Fruit fly (Drosophila melanogaster) whole organism, embryonic: Measurements from ENCODE around the gene CG4291.

Experiments
- B-H1 ChIP-seq: fragments of 200-800 bp; sonication (Bioruptor generic); IDR thresholded peaks from 3 replicates; pipeline ENCODE4 v1.3.6; 2022; ENCODE audit warnings: missing biosample characterization, missing genetic modification characterization
- CG10321 ChIP-seq: fragments of 200-800 bp; sonication (Bioruptor generic); IDR thresholded peaks from 2 replicates; pipeline ENCODE4 v1.3.6; 2022; ENCODE audit warnings: missing biosample characterization, missing genetic modification characterization
- CG10543 ChIP-seq: fragments of 200-800 bp; sonication (Bioruptor generic); optimal IDR thresholded peaks from 3 replicates; lab custom pipeline; 2017; ENCODE audit warnings: missing biosample characterization, mild to moderate bottlenecking, missing genetic modification characterization, moderate library complexity
- CG10654 ChIP-seq: fragments of 200-800 bp; sonication (Bioruptor generic); optimal IDR thresholded peaks from 2 replicates; lab custom pipeline; 2016; ENCODE audit warnings: missing biosample characterization, missing genetic modification characterization
- CG10979 ChIP-seq: fragments of 200-800 bp; sonication (Bioruptor generic); optimal IDR thresholded peaks from 2 replicates; lab custom pipeline; 2018; ENCODE audit warnings: missing biosample characterization, mild to moderate bottlenecking, missing genetic modification characterization, moderate library complexity
- CG12391 ChIP-seq: fragments of 200-800 bp; sonication (Bioruptor generic); optimal IDR thresholded peaks from 3 replicates; lab custom pipeline; 2018; ENCODE audit warnings: missing biosample characterization, mild to moderate bottlenecking, missing genetic modification characterization, moderate library complexity
- CG13287 ChIP-seq: fragments of 200-800 bp; sonication (Bioruptor generic); IDR thresholded peaks from 2 replicates; pipeline ENCODE4 v1.3.6; 2022; ENCODE audit warnings: missing biosample characterization, missing genetic modification characterization; ENCODE audit not compliant: partially characterized antibody
- CG14667 ChIP-seq: fragments of 200-800 bp; sonication (Bioruptor generic); IDR thresholded peaks from 2 replicates; pipeline ENCODE4 v1.3.6; 2022; ENCODE audit warnings: missing biosample characterization, missing genetic modification characterization
- CG14860 ChIP-seq: fragments of 200-800 bp; sonication (Bioruptor generic); IDR thresholded peaks from 3 replicates; pipeline ENCODE4 v1.3.6; 2022; ENCODE audit warnings: missing biosample characterization, missing genetic modification characterization; ENCODE audit not compliant: partially characterized antibody
- CG14965 ChIP-seq: fragments of 200-800 bp; sonication (Bioruptor generic); optimal IDR thresholded peaks from 2 replicates; lab custom pipeline; 2016; ENCODE audit warnings: missing biosample characterization, missing genetic modification characterization, borderline replicate concordance
- CG18011 ChIP-seq: fragments of 200-800 bp; sonication (Bioruptor generic); optimal IDR thresholded peaks from 2 replicates; lab custom pipeline; 2017; ENCODE audit warnings: missing biosample characterization, missing genetic modification characterization, mild to moderate bottlenecking, moderate library complexity, missing genotype
- CG2120 ChIP-seq: fragments of 200-800 bp; sonication (Bioruptor generic); optimal IDR thresholded peaks from 3 replicates; lab custom pipeline; 2016; ENCODE audit warnings: missing biosample characterization, missing genetic modification characterization
- CG43689 ChIP-seq: fragments of 200-800 bp; sonication (Bioruptor generic); IDR thresholded peaks from 2 replicates; pipeline ENCODE4 v1.3.6; 2022; ENCODE audit warnings: missing biosample characterization, missing genetic modification characterization
- CG4617 ChIP-seq: fragments of 200-800 bp; sonication (Bioruptor generic); optimal IDR thresholded peaks from 3 replicates; lab custom pipeline; 2016; ENCODE audit warnings: missing biosample characterization, missing genetic modification characterization, borderline replicate concordance
- CG4820 ChIP-seq: fragments of 200-800 bp; sonication (Bioruptor generic); optimal IDR thresholded peaks from 3 replicates; lab custom pipeline; 2016; ENCODE audit warnings: missing biosample characterization, missing genetic modification characterization
- CG6813 ChIP-seq: fragments of 200-800 bp; sonication (Bioruptor generic); optimal IDR thresholded peaks from 2 replicates; lab custom pipeline; 2017; ENCODE audit warnings: missing biosample characterization, missing genetic modification characterization, mild to moderate bottlenecking, moderate library complexity, missing genetic modification reagents
- CG7357 ChIP-seq: fragments of 200-800 bp; sonication (Bioruptor generic); IDR thresholded peaks from 3 replicates; pipeline ENCODE4 v1.3.6; 2022; ENCODE audit warnings: missing biosample characterization, missing genetic modification characterization
- CG8290 ChIP-seq, 3 experiments: fragments of 200-800 bp; sonication (Bioruptor generic); optimal IDR thresholded peaks; 2 replicates each; lab custom pipeline; 2016 to 2019; ENCODE audit warnings: missing biosample characterization in 3 of 3, missing genetic modification characterization in 3 of 3, mild to moderate bottlenecking in 2 of 3, moderate library complexity in 1 of 3
- CG8388 ChIP-seq: fragments of 200-800 bp; sonication (Bioruptor generic); optimal IDR thresholded peaks from 2 replicates; lab custom pipeline; 2019; ENCODE audit warnings: missing biosample characterization, mild to moderate bottlenecking, missing genetic modification characterization, moderate library complexity
- Deaf1 ChIP-seq: fragments of 200-800 bp; optimal IDR thresholded peaks from 3 replicates; lab custom pipeline; 2019; ENCODE audit warnings: missing biosample characterization, mild to moderate bottlenecking, missing genetic modification characterization, moderate library complexity
- Dek ChIP-seq: fragments of 200-800 bp; sonication (Bioruptor generic); optimal IDR thresholded peaks from 3 replicates; lab custom pipeline; 2019; ENCODE audit warnings: missing biosample characterization, mild to moderate bottlenecking, missing genetic modification characterization, moderate library complexity
- Doc3 ChIP-seq: fragments of 200-800 bp; sonication (Bioruptor generic); IDR thresholded peaks from 3 replicates; pipeline ENCODE4 v1.3.6; 2022; ENCODE audit warnings: missing biosample characterization, missing genetic modification characterization; ENCODE audit not compliant: partially characterized antibody
- ERR ChIP-seq: fragments of 200-800 bp; sonication (Bioruptor generic); optimal IDR thresholded peaks from 2 replicates; lab custom pipeline; 2016; ENCODE audit warnings: missing biosample characterization, missing genetic modification characterization
- H2.0 ChIP-seq: fragments of 200-800 bp; sonication (Bioruptor generic); IDR thresholded peaks from 2 replicates; pipeline ENCODE4 v1.3.6; 2022; ENCODE audit warnings: missing biosample characterization, missing genetic modification characterization
- HLHmδ ChIP-seq: fragments of 200-800 bp; sonication (Bioruptor generic); optimal IDR thresholded peaks from 2 replicates; lab custom pipeline; 2018; ENCODE audit warnings: missing biosample characterization, mild to moderate bottlenecking, missing genetic modification characterization, moderate library complexity
- MESR4 ChIP-seq: fragments of 200-800 bp; sonication (Bioruptor generic); optimal IDR thresholded peaks from 2 replicates; lab custom pipeline; 2018; ENCODE audit warnings: missing biosample characterization, mild to moderate bottlenecking, missing genetic modification characterization, moderate library complexity
- Mad ChIP-seq: fragments of 200-800 bp; sonication (Bioruptor generic); optimal IDR thresholded peaks from 2 replicates; lab custom pipeline; 2016; ENCODE audit warnings: missing biosample characterization, missing genetic modification characterization
- Ssrp ChIP-seq: fragments of 200-800 bp; sonication (Bioruptor generic); optimal IDR thresholded peaks from 2 replicates; lab custom pipeline; 2018; ENCODE audit warnings: missing biosample characterization, mild to moderate bottlenecking, missing genetic modification characterization, moderate library complexity
- Xbp1 ChIP-seq: fragments of 200-800 bp; sonication (Bioruptor generic); optimal IDR thresholded peaks from 3 replicates; lab custom pipeline; 2016; ENCODE audit warnings: missing biosample characterization, mild to moderate bottlenecking, missing genetic modification characterization
- ac ChIP-seq: fragments of 200-800 bp; sonication (Bioruptor generic); optimal IDR thresholded peaks from 3 replicates; lab custom pipeline; 2017; ENCODE audit warnings: missing biosample characterization, mild to moderate bottlenecking, missing genetic modification characterization
- corto ChIP-seq: fragments of 200-800 bp; sonication (Bioruptor generic); optimal IDR thresholded peaks from 2 replicates; lab custom pipeline; 2016; ENCODE audit warnings: missing biosample characterization, mild to moderate bottlenecking, missing genetic modification characterization, moderate library complexity
- dmrt11E ChIP-seq: fragments of 200-800 bp; sonication (Bioruptor generic); optimal IDR thresholded peaks from 3 replicates; lab custom pipeline; 2018; ENCODE audit warnings: missing biosample characterization, mild to moderate bottlenecking, missing genetic modification characterization, moderate library complexity
- fd96Cb ChIP-seq: fragments of 200-800 bp; sonication (Bioruptor generic); optimal IDR thresholded peaks from 2 replicates; lab custom pipeline; 2018; ENCODE audit warnings: missing biosample characterization, mild to moderate bottlenecking, missing genetic modification characterization, moderate library complexity
- gce ChIP-seq: fragments of 200-800 bp; sonication (Bioruptor generic); IDR thresholded peaks from 3 replicates; pipeline ENCODE4 v1.3.6; 2022; ENCODE audit warnings: missing biosample characterization, missing genetic modification characterization
- gsb ChIP-seq: fragments of 200-800 bp; sonication (Bioruptor generic); IDR thresholded peaks from 2 replicates; pipeline ENCODE4 v1.3.6; 2022; ENCODE audit warnings: missing biosample characterization, missing genetic modification characterization
- hb ChIP-seq: fragments of 200-800 bp; sonication (Bioruptor generic); IDR thresholded peaks from 3 replicates; pipeline ENCODE4 v1.3.6; 2022; ENCODE audit warnings: missing biosample characterization, missing genetic modification characterization; ENCODE audit not compliant: partially characterized antibody
- mam ChIP-seq: fragments of 200-800 bp; sonication (Bioruptor generic); optimal IDR thresholded peaks from 3 replicates; lab custom pipeline; 2016; ENCODE audit warnings: missing biosample characterization, missing genetic modification characterization
- org-1 ChIP-seq: fragments of 200-800 bp; sonication (Bioruptor generic); optimal IDR thresholded peaks from 2 replicates; lab custom pipeline; 2017; ENCODE audit warnings: missing biosample characterization, missing genetic modification characterization
- p53 ChIP-seq: fragments of 200-800 bp; sonication (Bioruptor generic); optimal IDR thresholded peaks from 2 replicates; lab custom pipeline; 2016; ENCODE audit warnings: missing biosample characterization, missing genetic modification characterization
- pb ChIP-seq: fragments of 200-800 bp; sonication (Bioruptor generic); optimal IDR thresholded peaks from 3 replicates; lab custom pipeline; 2016; ENCODE audit warnings: missing biosample characterization, missing genetic modification characterization
- prd ChIP-seq, 3 experiments: fragments of >200 bp in 2 of 3; fragments of 200-800 bp in 1 of 3; sonication (Bioruptor generic) in 1 of 3; optimal IDR thresholded peaks in 2 of 3; IDR thresholded peaks in 1 of 3; 2 replicates in 2 of 3; 3 replicates in 1 of 3; pipeline versions ENCODE4 v1.3.6 to Lab custom; 2017 to 2022; ENCODE audit warnings: missing biosample characterization in 1 of 3, missing genetic modification characterization in 1 of 3
- pzg ChIP-seq: fragments of 200-800 bp; sonication (Bioruptor generic); optimal IDR thresholded peaks from 3 replicates; lab custom pipeline; 2018; ENCODE audit warnings: missing biosample characterization, mild to moderate bottlenecking, missing genetic modification characterization, moderate library complexity
- ro ChIP-seq: fragments of 200-800 bp; sonication (Bioruptor generic); IDR thresholded peaks from 2 replicates; pipeline ENCODE4 v1.3.6; 2022; ENCODE audit warnings: missing biosample characterization, missing genetic modification characterization
- sob ChIP-seq: fragments of 200-800 bp; sonication (Bioruptor generic); IDR thresholded peaks from 2 replicates; pipeline ENCODE4 v1.3.6; 2022; ENCODE audit warnings: missing biosample characterization, missing genetic modification characterization
- sr ChIP-seq: fragments of 200-800 bp; sonication (Bioruptor generic); IDR thresholded peaks from 3 replicates; pipeline ENCODE4 v1.3.6; 2022; ENCODE audit warnings: missing biosample characterization, missing genetic modification characterization
- trh ChIP-seq: fragments of 200-800 bp; sonication (Bioruptor generic); optimal IDR thresholded peaks from 2 replicates; lab custom pipeline; 2016; ENCODE audit warnings: missing biosample characterization, missing genetic modification characterization
- wor ChIP-seq: fragments of 200-800 bp; sonication (Bioruptor generic); IDR thresholded peaks from 2 replicates; pipeline ENCODE4 v1.3.6; 2022; ENCODE audit warnings: missing biosample characterization, missing genetic modification characterization
- zen ChIP-seq: fragments of 200-800 bp; sonication (Bioruptor generic); optimal IDR thresholded peaks from 3 replicates; lab custom pipeline; 2018; ENCODE audit warnings: missing biosample characterization, mild to moderate bottlenecking, missing genetic modification characterization, moderate library complexity

The CG4291 gene

DNA sequence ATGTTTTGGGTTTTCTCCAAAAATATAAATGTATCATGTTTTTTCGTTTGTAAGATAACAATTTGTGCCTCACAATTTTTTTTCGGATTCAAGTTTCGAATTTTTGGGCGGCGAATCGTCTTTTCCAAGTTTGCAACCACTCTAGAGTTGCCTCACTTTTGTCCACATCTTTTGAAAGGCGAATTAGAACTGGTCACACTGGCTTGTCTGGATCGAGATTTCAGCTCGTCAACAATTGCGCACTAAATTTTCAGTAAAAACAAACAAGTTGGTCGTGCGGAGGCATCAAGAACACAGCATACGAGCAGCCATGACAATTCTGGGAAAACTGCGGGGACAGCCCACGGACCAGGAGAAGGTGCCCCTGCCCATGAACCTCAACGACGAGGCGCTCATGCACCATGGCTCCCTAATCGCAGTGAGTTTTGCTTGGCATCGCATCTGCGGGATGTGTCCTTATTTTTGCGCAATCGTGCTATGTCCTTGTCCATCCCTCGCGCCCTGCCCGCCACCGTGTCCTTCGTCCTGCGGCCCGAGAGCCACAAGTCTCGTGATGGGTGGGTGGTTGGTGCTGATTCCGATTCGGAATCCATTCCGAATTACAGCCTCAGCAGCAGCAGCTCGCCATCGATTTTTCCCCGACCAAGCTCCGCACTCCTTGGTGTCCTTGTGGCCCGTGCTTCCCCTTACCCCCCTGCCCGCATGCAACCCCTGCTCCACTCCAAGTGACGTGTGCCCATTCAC lies 31.1 kb downstream of the CG4291 start, which contains the start of gene CG3662 (continued):
- TF ChIP-seq pzg (GFP tag; lab: Kevin White, UChicago) (peak; percentile 95), trh (no peak), p53 (GFP tag; lab: Kevin White, UChicago) (peak; percentile 11), Xbp1 (no peak), CG7357 (GFP tag; lab: Robert Waterston, UW) (no peak), MESR4 (GFP tag; lab: Kevin White, UChicago) (peak; percentile 97), CG8388 (GFP tag; lab: Kevin White, UChicago) (no peak), CG18011 (GFP tag; lab: Kevin White, UChicago) (no peak), Deaf1 (tag; lab: Kevin White, UChicago) (peak; percentile 85), ac (no peak), ERR (GFP tag; lab: Kevin White, UChicago) (no peak), CG10979 (tag; lab: Kevin White, UChicago) (no peak), sr (GFP tag; lab: Robert Waterston, UW) (no peak), mam (GFP tag; lab: Kevin White, UChicago) (no peak), corto (GFP tag; lab: Kevin White, UChicago) (no peak), gce (GFP tag; lab: Robert Waterston, UW) (no peak), gsb (GFP tag; lab: Robert Waterston, UW) (no peak), CG10543 (GFP tag; lab: Kevin White, UChicago) (no peak), sob (GFP tag; lab: Robert Waterston, UW) (no peak), Dek (peak; percentile 34), CG10654 (no peak), CG14860 (GFP tag; lab: Robert Waterston, UW) (no peak), CG14965 (GFP tag; lab: Kevin White, UChicago) (no peak), Ssrp (tag; lab: Kevin White, UChicago) (no peak), CG4617 (GFP tag; lab: Kevin White, UChicago) (peak; percentile 87), hb (no peak), Mad (GFP tag; lab: Kevin White, UChicago) (no peak), fd96Cb (tag; lab: Kevin White, UChicago) (no peak), zen (no peak), CG4820 (no peak), CG10321 (GFP tag; lab: Robert Waterston, UW) (no peak), CG2120 (GFP tag; lab: Kevin White, UChicago) (peak; percentile 31), CG13287 (GFP tag; lab: Robert Waterston, UW) (peak; percentile 46), ro (no peak), CG8290 (GFP tag; optimal IDR thresholded peaks at IDR 0.05; lab: Kevin White, UChicago) (no peak), CG8290 (tag; optimal IDR thresholded peaks at IDR 0.05; lab: Kevin White, UChicago) (no peak), CG43689 (GFP tag; lab: Robert Waterston, UW) (no peak), CG14667 (GFP tag; lab: Robert Waterston, UW) (no peak), prd (optimal IDR thresholded peaks at IDR 0.05; lab: Kevin White, UChicago) (no peak), prd (GFP tag; IDR thresholded peaks at IDR 0.05; lab: Robert Waterston, UW) (no peak), H2.0 (GFP tag; lab: Robert Waterston, UW) (no peak), B-H1 (GFP tag; lab: Robert Waterston, UW) (no peak), pb (GFP tag; lab: Kevin White, UChicago) (no peak), org-1 (no peak), HLHmδ (peak; percentile 11), wor (no peak), dmrt11E (tag; lab: Kevin White, UChicago) (no peak), CG6813 (GFP tag; lab: Kevin White, UChicago) (no peak), CG12391 (tag; lab: Kevin White, UChicago) (peak; percentile 17), Doc3 (no peak)
